Worm (Caenorhabditis elegans) whole organism, young adult: ENCODE results near the gene bath-33.

Experiments
- F52B5.7 ChIP-seq: sonication (generic microtip); optimal IDR thresholded peaks from 2 replicates; lab custom pipeline; 2016; ENCODE audit warnings: mild to moderate bottlenecking, missing genetic modification characterization, missing compliant biosample characterization
- Y67H2A.10 ChIP-seq: fragments of 200-800 bp; sonication (Bioruptor generic); conservative IDR thresholded peaks from 2 replicates; pipeline ENCODE4 v1.3.6; 2022; ENCODE audit warnings: missing genetic modification reagents, missing genetic modification characterization, missing compliant biosample characterization
- dpl-1 ChIP-seq: fragments of 150-350 bp; optimal IDR thresholded peaks from 2 replicates; lab custom pipeline; 2014; ENCODE audit warnings: missing biosample characterization, missing genetic modification reagents, missing genetic modification characterization
- egl-44 ChIP-seq: fragments of 200-800 bp; sonication (Bioruptor generic); IDR thresholded peaks from 2 replicates; pipeline ENCODE4 v1.3.6; 2022; ENCODE audit warnings: missing genetic modification reagents, missing genetic modification characterization, missing compliant biosample characterization
- lin-35 ChIP-seq, 3 experiments: fragments of 150-350 bp in 2 of 3; sonication (generic microtip) in 1 of 3; optimal IDR thresholded peaks; 2 replicates each; lab custom pipeline; 2014 to 2018; ENCODE audit warnings: missing biosample characterization in 3 of 3, missing genetic modification characterization in 3 of 3, missing genetic modification reagents in 3 of 3
- rec-8 ChIP-seq, 2 experiments: sonication (generic microtip); optimal IDR thresholded peaks; 2 replicates each; lab custom pipeline; 2016; ENCODE audit warnings: mild to moderate bottlenecking in 2 of 2, missing genetic modification characterization in 2 of 2, missing genetic modification reagents in 2 of 2, missing genotype in 2 of 2, missing biosample characterization in 1 of 2, missing compliant biosample characterization in 1 of 2, moderate library complexity in 1 of 2
- snpc-4 ChIP-seq, 5 experiments: fragments of 150-350 bp in 1 of 5; sonication (generic microtip) in 4 of 5; optimal IDR thresholded peaks; 2 replicates each; lab custom pipeline; 2014 to 2018; ENCODE audit warnings: missing genetic modification characterization in 5 of 5, missing biosample characterization in 3 of 5, antibody characterized with exemption in 2 of 5, mild to moderate bottlenecking in 2 of 5, missing compliant biosample characterization in 2 of 5, missing genotype in 2 of 5, moderate library complexity in 2 of 5, missing genetic modification reagents in 1 of 5
- unc-62 ChIP-seq: fragments of 150-350 bp; optimal IDR thresholded peaks from 2 replicates; lab custom pipeline; 2014; ENCODE audit warnings: missing biosample characterization, missing genetic modification reagents, missing genetic modification characterization
- xnd-1 ChIP-seq: sonication (generic microtip); optimal IDR thresholded peaks from 2 replicates; lab custom pipeline; 2016; ENCODE audit warnings: missing genotype, missing genetic modification reagents, missing genetic modification characterization, missing compliant biosample characterization

DNA sequence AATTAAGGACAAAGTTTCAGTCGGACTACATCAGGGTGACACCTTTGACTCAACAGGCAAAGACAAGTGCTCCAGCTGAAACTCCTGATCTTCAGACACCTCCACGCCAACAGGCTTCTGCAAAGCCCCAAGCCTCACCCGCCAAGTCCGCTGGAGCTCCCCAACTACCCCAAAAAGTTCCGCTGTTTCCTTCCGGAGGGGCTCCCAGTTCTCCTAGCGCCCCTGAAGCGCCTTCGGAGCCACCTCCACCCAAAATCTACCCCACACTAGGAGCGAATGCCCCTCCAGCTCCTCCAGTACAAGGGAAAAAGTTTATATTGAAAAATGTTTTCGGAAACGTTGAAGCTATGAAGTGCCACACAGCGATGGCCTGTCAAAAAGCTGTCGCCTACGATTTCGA, 2.9 kb downstream of the bath-33 start:
- no peak for TF ChIP-seq snpc-4 (GFP tag; optimal IDR thresholded peaks at IDR 0.05; lab: Kevin White, UChicago)
- TF ChIP-seq snpc-4 (tag; optimal IDR thresholded peaks at IDR 0.05; lab: Kevin White, UChicago): no peak
- no peak for TF ChIP-seq lin-35 (GFP tag; optimal IDR thresholded peaks at IDR 0.05; lab: Kevin White, UChicago)
- no peak for TF ChIP-seq Y67H2A.10 (GFP tag; lab: Robert Waterston, UW)
- TF ChIP-seq dpl-1 (GFP tag; lab: Kevin White, UChicago): no peak
- TF ChIP-seq unc-62 (GFP tag; lab: Kevin White, UChicago): no peak
- no peak for TF ChIP-seq xnd-1 (tag; lab: Kevin White, UChicago)
- TF ChIP-seq rec-8 (tag; optimal IDR thresholded peaks at IDR 0.05; lab: Kevin White, UChicago): no peak
- TF ChIP-seq egl-44: no peak
- no peak for TF ChIP-seq F52B5.7 (tag; lab: Kevin White, UChicago)
